Worm (Caenorhabditis elegans): ENCODE data around the gene folt-1.
A peak's percentile ranks its signal among the peaks of the same experiment; 100 is the strongest.

- TF ChIP-seq lin-13 (tag; optimal IDR thresholded peaks at IDR 0.05) (no peak), mls-2 (tag; optimal IDR thresholded peaks at IDR 0.05) (no peak), lsy-2 (tag; optimal IDR thresholded peaks at IDR 0.05) (peak; percentile 33)
Observed at ce11 chrV:11123817-11124337, 17.4 kb upstream of the folt-1 start, which contains the start of the genes atp-5 and lmtr-3.

Data from whole organism, mixed stage, embryonic.